Worm (Caenorhabditis elegans) whole organism, L1 larva: Measurements from ENCODE around the gene R08E3.3.

Experiments used
- C04F5.9 ChIP-seq: sonication (generic microtip); optimal IDR thresholded peaks from 2 replicates; lab custom pipeline; 2016; ENCODE audit warnings: missing genetic modification characterization, missing compliant biosample characterization
- aha-1 ChIP-seq: fragments of 150-350 bp; optimal IDR thresholded peaks from 2 replicates; lab custom pipeline; 2014; ENCODE audit warnings: missing biosample characterization, missing genetic modification characterization
- ceh-63 ChIP-seq: fragments of 200-800 bp; sonication (Bioruptor generic); optimal IDR thresholded peaks from 2 replicates; lab custom pipeline; 2018; ENCODE audit warnings: mild to moderate bottlenecking, missing genetic modification characterization, missing compliant biosample characterization
- efl-1 ChIP-seq, 4 experiments: fragments of 150-350 bp; optimal IDR thresholded peaks in 3 of 4; peaks in 1 of 4; 1 replicate in 1 of 4; 2 replicates in 3 of 4; lab custom pipeline; 2014; ENCODE audit warnings: missing biosample characterization in 2 of 4, missing genetic modification characterization in 2 of 4, missing genetic modification reagents in 2 of 4
- lin-15B ChIP-seq: fragments of 150-350 bp; sonication (generic microtip); optimal IDR thresholded peaks from 3 replicates; lab custom pipeline; 2014; ENCODE audit warnings: missing biosample characterization, missing genetic modification characterization
- mep-1 ChIP-seq: fragments of 150-350 bp; optimal IDR thresholded peaks from 2 replicates; lab custom pipeline; 2014; ENCODE audit warnings: missing biosample characterization, missing genetic modification characterization
- snpc-4 ChIP-seq: fragments of 150-350 bp; optimal IDR thresholded peaks from 2 replicates; lab custom pipeline; 2014; ENCODE audit warnings: missing biosample characterization, missing genetic modification characterization
- unc-62 ChIP-seq: fragments of 150-350 bp; optimal IDR thresholded peaks from 2 replicates; lab custom pipeline; 2014; ENCODE audit warnings: missing biosample characterization, missing genetic modification reagents, missing genetic modification characterization

DNA sequence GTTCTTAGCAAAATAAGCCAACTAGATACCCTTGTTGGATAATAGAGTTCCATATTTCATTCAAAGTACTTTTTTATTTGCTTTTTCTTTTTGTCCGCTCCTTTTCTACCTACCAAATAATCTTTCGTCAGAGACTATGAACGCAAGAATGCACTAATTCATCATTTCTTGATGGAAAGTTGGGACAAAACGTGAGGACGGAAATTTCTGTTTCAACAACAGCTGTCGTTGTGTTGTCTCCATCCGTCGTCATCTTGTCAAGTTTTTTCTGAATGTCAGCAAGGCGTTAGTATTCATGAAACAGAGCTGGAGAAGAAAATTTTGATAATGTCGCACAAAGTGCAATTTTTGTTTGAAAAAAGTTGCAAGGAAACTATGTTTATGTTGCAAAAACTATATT is 33.6 kb upstream of the R08E3.3 start:
- TF ChIP-seq efl-1 (optimal IDR thresholded peaks at IDR 0.05; lab: Kevin White, UChicago) = no peak
- no peak for TF ChIP-seq efl-1 (GFP tag; optimal IDR thresholded peaks at IDR 0.05 in 1 of 2; lab: Kevin White, UChicago)
- no peak for TF ChIP-seq snpc-4 (tag; lab: Kevin White, UChicago)
- no peak for TF ChIP-seq unc-62
- TF ChIP-seq aha-1 (tag; lab: Kevin White, UChicago) = no peak
- no peak for TF ChIP-seq mep-1 (tag; lab: Kevin White, UChicago)
- no peak for TF ChIP-seq lin-15B
- TF ChIP-seq ceh-63 (GFP tag; lab: Kevin White, UChicago) = no peak
- no peak for TF ChIP-seq C04F5.9 (tag; lab: Kevin White, UChicago)
